Worm (Caenorhabditis elegans) whole organism, L4 larva: ENCODE data around the gene mspn-1.

ENCODE experiments used
- F10B5.3 ChIP-seq: sonication (generic microtip); optimal IDR thresholded peaks from 2 replicates; lab custom pipeline; 2016; ENCODE audit warnings: mild to moderate bottlenecking, missing genetic modification characterization, missing compliant biosample characterization
- F49E8.2 ChIP-seq: sonication (generic microtip); optimal IDR thresholded peaks from 2 replicates; lab custom pipeline; 2016; ENCODE audit warnings: missing compliant biosample characterization, mild to moderate bottlenecking, missing genetic modification characterization, borderline replicate concordance
- R02D3.7 ChIP-seq: fragments of 150-350 bp; sonication (generic microtip); optimal IDR thresholded peaks from 3 replicates; lab custom pipeline; 2014; ENCODE audit warnings: missing biosample characterization, missing genetic modification characterization
- T26A8.4 ChIP-seq: fragments of 200-800 bp; sonication (Bioruptor generic); IDR thresholded peaks from 2 replicates; pipeline ENCODE4 v1.3.6; 2022; ENCODE audit warnings: missing genetic modification characterization, missing compliant biosample characterization
- Y5F2A.4 ChIP-seq: fragments of 200-800 bp; sonication (Bioruptor generic); optimal IDR thresholded peaks from 2 replicates; lab custom pipeline; 2018; ENCODE audit warnings: mild to moderate bottlenecking, missing genetic modification characterization, missing compliant biosample characterization
- Y75B8A.6 ChIP-seq: fragments of 200-800 bp; sonication (Bioruptor generic); IDR thresholded peaks from 2 replicates; pipeline ENCODE4 v1.3.6; 2022; ENCODE audit warnings: missing genetic modification reagents, missing genetic modification characterization, missing compliant biosample characterization
- ZK337.2 ChIP-seq: fragments of 200-800 bp; sonication (Bioruptor generic); IDR thresholded peaks from 2 replicates; pipeline ENCODE4 v1.3.6; 2022; ENCODE audit warnings: missing genetic modification reagents, missing genetic modification characterization, missing compliant biosample characterization
- arid-1 ChIP-seq: fragments of 200-800 bp; sonication (Bioruptor generic); conservative IDR thresholded peaks from 2 replicates; pipeline ENCODE4 v1.3.6; 2022; ENCODE audit warnings: missing genetic modification reagents, missing genetic modification characterization, missing compliant biosample characterization
- ceh-28 ChIP-seq: fragments of 150-350 bp; optimal IDR thresholded peaks from 2 replicates; lab custom pipeline; 2014; ENCODE audit warnings: missing biosample characterization, missing genetic modification reagents, missing genetic modification characterization
- ceh-62 ChIP-seq: sonication (generic microtip); optimal IDR thresholded peaks from 2 replicates; lab custom pipeline; 2017; ENCODE audit warnings: missing biosample characterization, missing genetic modification characterization
- ceh-82 ChIP-seq: sonication (generic microtip); optimal IDR thresholded peaks from 2 replicates; lab custom pipeline; 2017; ENCODE audit warnings: missing biosample characterization, missing genetic modification characterization
- daf-16 ChIP-seq, 3 experiments: sonication (generic microtip); optimal IDR thresholded peaks; 2 replicates each; lab custom pipeline; 2016 to 2017; ENCODE audit warnings: missing genetic modification characterization in 3 of 3, missing genetic modification reagents in 3 of 3, mild to moderate bottlenecking in 2 of 3, missing compliant biosample characterization in 2 of 3, missing biosample characterization in 1 of 3, moderate library complexity in 1 of 3
- daf-19 ChIP-seq: fragments of 200-800 bp; sonication (Bioruptor generic); conservative IDR thresholded peaks from 2 replicates; pipeline ENCODE4 v1.3.6; 2022; ENCODE audit warnings: missing genetic modification characterization, missing compliant biosample characterization
- dve-1 ChIP-seq: sonication (generic microtip); optimal IDR thresholded peaks from 2 replicates; lab custom pipeline; 2017; ENCODE audit warnings: antibody characterized with exemption, mild to moderate bottlenecking, missing genetic modification characterization, missing compliant biosample characterization; ENCODE audit not compliant: insufficient read depth
- egl-43 ChIP-seq: fragments of 200-800 bp; sonication (Bioruptor generic); IDR thresholded peaks from 2 replicates; pipeline ENCODE4 v1.3.6; 2022; ENCODE audit warnings: missing genetic modification reagents, missing genetic modification characterization, missing compliant biosample characterization
- gei-8 ChIP-seq: fragments of 200-800 bp; sonication (Bioruptor generic); optimal IDR thresholded peaks from 2 replicates; lab custom pipeline; 2018; ENCODE audit warnings: mild to moderate bottlenecking, missing genetic modification characterization, missing compliant biosample characterization
- hmg-1.1 ChIP-seq: fragments of 200-800 bp; sonication (Bioruptor generic); IDR thresholded peaks from 2 replicates; pipeline ENCODE4 v1.3.6; 2022; ENCODE audit warnings: missing genetic modification reagents, missing genetic modification characterization, missing compliant biosample characterization
- jun-1 ChIP-seq: fragments of 150-350 bp; optimal IDR thresholded peaks from 2 replicates; lab custom pipeline; 2014; ENCODE audit warnings: missing biosample characterization, missing genetic modification reagents, missing genetic modification characterization
- lim-7 ChIP-seq: fragments of 200-800 bp; sonication (Bioruptor generic); IDR thresholded peaks from 2 replicates; pipeline ENCODE4 v1.3.6; 2022; ENCODE audit warnings: missing genetic modification characterization, missing compliant biosample characterization
- lin-29 ChIP-seq: fragments of 200-800 bp; sonication (Bioruptor generic); IDR thresholded peaks from 2 replicates; pipeline ENCODE4 v1.3.6; 2022; ENCODE audit warnings: missing genetic modification reagents, missing genetic modification characterization, missing compliant biosample characterization
- lsy-2 ChIP-seq, 2 experiments: fragments of 150-350 bp in 1 of 2; sonication (generic microtip) in 1 of 2; optimal IDR thresholded peaks; 2 replicates each; lab custom pipeline; 2014 to 2017; ENCODE audit warnings: missing biosample characterization in 2 of 2, missing genetic modification characterization in 2 of 2
- madf-5 ChIP-seq, 2 experiments: fragments of 200-800 bp; sonication (Bioruptor generic); IDR thresholded peaks; 2 replicates each; pipeline ENCODE4 v1.3.6; 2022; ENCODE audit warnings: missing compliant biosample characterization in 2 of 2, missing genetic modification characterization in 2 of 2
- mep-1 ChIP-seq: fragments of 150-350 bp; sonication (generic microtip); optimal IDR thresholded peaks from 3 replicates; lab custom pipeline; 2014; ENCODE audit warnings: missing biosample characterization, missing genetic modification characterization
- nhr-111 ChIP-seq: fragments of 200-800 bp; sonication (Bioruptor generic); optimal IDR thresholded peaks from 2 replicates; lab custom pipeline; 2018; ENCODE audit warnings: mild to moderate bottlenecking, missing genetic modification characterization, missing compliant biosample characterization
- nhr-25 ChIP-seq: sonication (generic microtip); optimal IDR thresholded peaks from 2 replicates; lab custom pipeline; 2017; ENCODE audit warnings: missing genetic modification characterization, mild to moderate bottlenecking, missing compliant biosample characterization, antibody characterized with exemption, moderate library complexity, borderline replicate concordance; ENCODE audit not compliant: insufficient read depth
- nhr-28 ChIP-seq: fragments of 150-350 bp; optimal IDR thresholded peaks from 2 replicates; lab custom pipeline; 2014; ENCODE audit warnings: missing biosample characterization, missing genetic modification characterization
- nhr-41 ChIP-seq: fragments of 200-800 bp; sonication (Bioruptor generic); IDR thresholded peaks from 2 replicates; pipeline ENCODE4 v1.3.6; 2022; ENCODE audit warnings: missing genetic modification reagents, missing genetic modification characterization, missing compliant biosample characterization
- nhr-76 ChIP-seq: fragments of 150-350 bp; optimal IDR thresholded peaks from 2 replicates; lab custom pipeline; 2014; ENCODE audit warnings: missing biosample characterization, missing genetic modification characterization
- rbr-2 ChIP-seq: sonication (generic microtip); optimal IDR thresholded peaks from 2 replicates; lab custom pipeline; 2016; ENCODE audit warnings: missing genotype, missing genetic modification characterization, missing compliant biosample characterization
- sdz-12 ChIP-seq: fragments of 200-800 bp; sonication (Bioruptor generic); optimal IDR thresholded peaks from 2 replicates; lab custom pipeline; 2018; ENCODE audit warnings: mild to moderate bottlenecking, missing genetic modification characterization, missing compliant biosample characterization
- snpc-4 ChIP-seq: fragments of 150-350 bp; optimal IDR thresholded peaks from 2 replicates; lab custom pipeline; 2014; ENCODE audit warnings: missing biosample characterization, missing genetic modification characterization
- spr-1 ChIP-seq: sonication (generic microtip); optimal IDR thresholded peaks from 2 replicates; lab custom pipeline; 2016; ENCODE audit warnings: mild to moderate bottlenecking, missing genetic modification characterization, missing compliant biosample characterization
- spr-3 ChIP-seq: fragments of 200-800 bp; sonication (Bioruptor generic); optimal IDR thresholded peaks from 2 replicates; lab custom pipeline; 2018; ENCODE audit warnings: mild to moderate bottlenecking, missing genetic modification characterization, missing compliant biosample characterization
- unc-130 ChIP-seq: sonication (generic microtip); optimal IDR thresholded peaks from 2 replicates; lab custom pipeline; 2016; ENCODE audit warnings: missing genetic modification reagents, missing genetic modification characterization, missing compliant biosample characterization
- unc-39 ChIP-seq: sonication (generic microtip); optimal IDR thresholded peaks from 2 replicates; lab custom pipeline; 2017; ENCODE audit warnings: missing biosample characterization, missing genetic modification characterization
- unc-62 ChIP-seq, 3 experiments: fragments of 150-350 bp in 1 of 3; sonication (generic microtip); optimal IDR thresholded peaks in 2 of 3; peaks in 1 of 3; 1 replicate in 1 of 3; 2 replicates in 2 of 3; lab custom pipeline; 2014 to 2017; ENCODE audit warnings: missing biosample characterization in 3 of 3, missing genetic modification characterization in 3 of 3, missing genetic modification reagents in 3 of 3, missing genotype in 1 of 3
- ztf-7 ChIP-seq: fragments of 150-350 bp; optimal IDR thresholded peaks from 2 replicates; lab custom pipeline; 2014; ENCODE audit warnings: missing biosample characterization, missing genetic modification characterization

mspn-1 gene

DNA sequence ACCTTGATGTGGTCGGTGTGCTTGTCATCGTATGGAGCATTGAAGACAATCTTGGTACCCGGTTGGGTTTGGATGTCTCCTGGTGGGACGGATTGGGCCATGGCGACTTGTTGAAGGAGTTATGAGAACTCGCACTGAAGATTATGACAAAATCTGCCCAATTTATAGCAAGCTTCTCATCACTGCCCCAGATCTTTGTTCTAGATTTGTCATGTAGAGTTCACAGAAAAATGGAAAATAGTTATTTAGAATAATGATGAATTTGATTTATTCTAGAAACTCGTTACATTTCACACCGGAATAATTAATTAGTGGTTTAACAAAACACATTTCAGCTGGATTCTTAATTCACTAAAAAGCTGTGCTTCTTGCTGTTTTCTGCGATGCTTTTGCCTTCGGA is 34.1 kb upstream of the mspn-1 start, which contains the start of gene msp-38:
Gene msp-38 (minus strand): TSS at position 101 of the 400 bp plus-strand sequence.
- TF ChIP-seq lsy-2 (tag; optimal IDR thresholded peaks at IDR 0.05; lab: Kevin White, UChicago) (no peak), nhr-41 (GFP tag; lab: Robert Waterston, UW) (no peak), ceh-28 (no peak), dve-1 (no peak), R02D3.7 (tag; lab: Kevin White, UChicago) (no peak), hmg-1.1 (GFP tag; lab: Robert Waterston, UW) (no peak), unc-130 (GFP tag; lab: Kevin White, UChicago) (no peak), nhr-76 (tag; lab: Kevin White, UChicago) (no peak), gei-8 (no peak), madf-5 (GFP tag; IDR thresholded peaks at IDR 0.05; lab: Robert Waterston, UW) (no peak), F10B5.3 (tag; lab: Kevin White, UChicago) (no peak), arid-1 (GFP tag; lab: Robert Waterston, UW) (no peak)
- TF ChIP-seq, all 104 proteins: peak for 0

DNA sequence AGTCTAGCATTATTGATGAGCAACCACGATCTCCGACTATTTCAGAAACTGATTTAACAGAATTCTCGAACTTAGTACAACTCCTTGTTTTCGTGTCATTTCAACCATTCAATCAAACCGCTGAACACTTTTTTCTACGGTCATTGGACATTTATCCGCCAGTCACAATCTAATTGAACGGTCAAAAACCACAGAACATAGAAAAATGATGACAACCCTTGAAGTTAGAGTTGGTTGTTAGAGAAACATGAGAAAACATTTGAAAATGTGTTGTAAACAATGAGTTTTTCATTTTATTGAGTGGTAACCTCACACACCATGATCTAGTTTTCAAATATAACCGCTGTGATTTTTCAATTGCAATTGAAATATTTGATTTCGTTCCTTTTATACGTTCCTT is 33.3 kb upstream of the mspn-1 start:
- no peak for TF ChIP-seq daf-16 (GFP tag; optimal IDR thresholded peaks at IDR 0.05; lab: Kevin White, UChicago)
- TF ChIP-seq daf-16 (tag; optimal IDR thresholded peaks at IDR 0.05; lab: Kevin White, UChicago), result peak; percentile 46
- no peak for TF ChIP-seq lin-29 (GFP tag; lab: Robert Waterston, UW)

DNA sequence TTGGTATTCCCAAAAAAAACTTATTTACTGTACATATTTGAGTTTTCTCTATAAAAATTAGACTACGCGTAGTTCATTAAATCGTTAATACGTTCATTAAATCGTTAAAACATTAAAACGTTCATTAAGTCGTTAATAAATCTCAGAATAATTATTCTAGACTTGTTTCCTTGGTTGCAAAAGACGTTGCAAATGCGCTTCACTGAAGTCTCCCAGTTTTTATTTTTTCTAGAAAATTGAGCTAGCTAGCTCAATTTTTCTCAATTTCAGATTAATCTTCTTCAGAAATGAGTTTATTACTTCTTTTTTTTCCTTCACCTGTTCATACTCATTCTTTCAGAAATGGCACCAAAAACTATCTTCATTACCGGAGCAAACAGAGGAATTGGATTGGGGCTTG is 32.9 kb upstream of the mspn-1 start:
- TF ChIP-seq lin-29 (GFP tag; lab: Robert Waterston, UW) (no peak), unc-62 (GFP tag; optimal IDR thresholded peaks at IDR 0.05 in 1 of 2; lab: Kevin White, UChicago) (peak in 1 of 2 experiments; percentile 9), unc-62 (tag; optimal IDR thresholded peaks at IDR 0.05; lab: Kevin White, UChicago) (no peak)

DNA sequence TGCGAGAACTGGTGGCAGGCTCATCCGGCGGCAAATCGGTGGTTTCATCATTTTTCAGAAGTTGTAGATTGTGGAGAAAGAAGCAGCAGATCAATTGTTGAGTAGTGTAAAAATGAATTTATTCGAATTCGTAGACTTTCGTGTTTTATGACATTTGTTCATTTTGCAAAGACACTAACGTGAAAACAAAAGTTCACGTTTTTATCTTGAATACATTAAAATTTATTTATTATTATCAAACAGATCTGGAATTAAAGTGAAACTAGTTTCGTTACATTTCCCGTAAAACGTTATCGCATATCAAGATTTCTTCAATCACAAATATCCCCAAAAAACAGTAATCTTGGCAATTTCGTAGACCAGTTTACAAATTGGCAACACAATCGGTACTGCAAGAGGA is 30.9 kb upstream of the mspn-1 start, which contains the start of gene T14G10.8:
Gene T14G10.8 (minus strand): TSS at position 101 of the 400 bp plus-strand sequence.
- TF ChIP-seq nhr-41 (GFP tag; lab: Robert Waterston, UW), result no peak
- TF ChIP-seq nhr-76 (tag; lab: Kevin White, UChicago), result no peak
- TF ChIP-seq mep-1 (tag; lab: Kevin White, UChicago), result no peak
- TF ChIP-seq lsy-2 (tag; optimal IDR thresholded peaks at IDR 0.05; lab: Kevin White, UChicago), result no peak
- TF ChIP-seq ceh-62 (tag; lab: Kevin White, UChicago), result no peak
- no peak for TF ChIP-seq Y5F2A.4 (GFP tag; lab: Kevin White, UChicago)
- no peak for TF ChIP-seq nhr-28
- TF ChIP-seq ceh-82, result no peak
- no peak for TF ChIP-seq Y75B8A.6 (GFP tag; lab: Robert Waterston, UW)
- no peak for TF ChIP-seq T26A8.4
- no peak for TF ChIP-seq lim-7
- TF ChIP-seq jun-1 (tag; lab: Kevin White, UChicago), result no peak
- no peak for TF ChIP-seq ZK337.2 (GFP tag; lab: Robert Waterston, UW)
- no peak for TF ChIP-seq unc-39 (tag; lab: Kevin White, UChicago)
- TF ChIP-seq snpc-4, result no peak
- TF ChIP-seq F10B5.3 (tag; lab: Kevin White, UChicago), result no peak
- no peak for TF ChIP-seq rbr-2 (tag; lab: Kevin White, UChicago)
- no peak for TF ChIP-seq spr-3 (GFP tag; lab: Kevin White, UChicago)
- TF ChIP-seq F49E8.2 (tag; lab: Kevin White, UChicago), result no peak

DNA sequence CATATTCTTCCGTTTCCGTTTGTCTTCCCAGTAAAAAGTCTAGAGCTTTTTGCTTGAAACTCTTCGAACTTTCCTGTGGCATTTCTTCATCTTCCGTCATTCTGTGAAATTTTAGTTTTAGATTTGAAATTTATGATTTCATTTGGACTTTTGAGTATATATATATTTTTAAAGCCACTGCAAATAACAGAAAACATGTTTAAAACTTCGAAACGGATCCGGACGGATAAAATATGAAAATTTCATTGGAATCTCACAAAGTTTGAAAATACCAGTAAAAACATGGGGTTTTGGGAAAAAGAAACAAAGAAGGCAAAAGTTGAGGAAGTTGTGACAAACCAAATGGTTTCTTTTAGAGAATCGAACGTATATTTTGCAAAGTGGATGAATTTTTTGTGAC is 28.8 kb upstream of the mspn-1 start, which contains the start of gene pigs-1:
Gene pigs-1 (minus strand): TSS at position 101 of the 400 bp plus-strand sequence.
- TF ChIP-seq sdz-12 (GFP tag; lab: Kevin White, UChicago) (no peak), daf-19 (GFP tag; lab: Robert Waterston, UW) (no peak), nhr-111 (no peak), nhr-41 (GFP tag; lab: Robert Waterston, UW) (no peak), lin-29 (GFP tag; lab: Robert Waterston, UW) (no peak), F10B5.3 (tag; lab: Kevin White, UChicago) (no peak), arid-1 (GFP tag; lab: Robert Waterston, UW) (no peak), ztf-7 (tag; lab: Kevin White, UChicago) (no peak), nhr-25 (tag; lab: Kevin White, UChicago) (no peak), hmg-1.1 (GFP tag; lab: Robert Waterston, UW) (no peak), spr-1 (tag; lab: Kevin White, UChicago) (no peak), egl-43 (GFP tag; lab: Robert Waterston, UW) (no peak), T26A8.4 (no peak), lsy-2 (tag; optimal IDR thresholded peaks at IDR 0.05; lab: Kevin White, UChicago) (no peak)
